Worm (Caenorhabditis elegans) whole organism, young adult: Measurements from ENCODE around the gene Y82E9BR.3.

Experiments
- B0019.2 ChIP-seq: fragments of 200-800 bp; sonication (Bioruptor generic); conservative IDR thresholded peaks from 2 replicates; pipeline ENCODE4 v1.3.6; 2022; ENCODE audit warnings: missing genetic modification reagents, missing genetic modification characterization, missing compliant biosample characterization
- B0261.1 ChIP-seq: sonication (generic microtip); optimal IDR thresholded peaks from 2 replicates; lab custom pipeline; 2016; ENCODE audit warnings: mild to moderate bottlenecking, missing genetic modification characterization, moderate library complexity, missing compliant biosample characterization
- F10E7.11 ChIP-seq: sonication (generic microtip); optimal IDR thresholded peaks from 2 replicates; lab custom pipeline; 2017; ENCODE audit warnings: mild to moderate bottlenecking, missing genetic modification characterization, moderate library complexity, missing compliant biosample characterization
- Y95B8A.8 ChIP-seq: fragments of 200-800 bp; sonication (Bioruptor generic); IDR thresholded peaks from 2 replicates; pipeline ENCODE4 v1.3.6; 2022; ENCODE audit warnings: missing genetic modification reagents, missing genetic modification characterization, missing compliant biosample characterization
- ama-1 ChIP-seq, 3 experiments: fragments of 150-350 bp in 1 of 3; sonication (generic microtip) in 2 of 3; optimal IDR thresholded peaks; 2 replicates each; lab custom pipeline; 2014 to 2018; ENCODE audit warnings: missing biosample characterization in 2 of 3, missing genetic modification characterization in 2 of 3, missing genetic modification reagents in 2 of 3
- atf-7 ChIP-seq: sonication (generic microtip); optimal IDR thresholded peaks from 2 replicates; lab custom pipeline; 2017; ENCODE audit warnings: mild to moderate bottlenecking, missing genetic modification characterization, missing compliant biosample characterization
- attf-6 ChIP-seq: fragments of 200-800 bp; sonication (Bioruptor generic); IDR thresholded peaks from 2 replicates; pipeline ENCODE4 v1.3.6; 2022; ENCODE audit warnings: missing genetic modification reagents, missing genetic modification characterization, missing compliant biosample characterization
- bed-2 ChIP-seq: fragments of 200-800 bp; sonication (Bioruptor generic); IDR thresholded peaks from 2 replicates; pipeline ENCODE4 v1.3.6; 2022; ENCODE audit warnings: missing genetic modification reagents, missing genetic modification characterization, missing compliant biosample characterization
- ceh-100 ChIP-seq: fragments of 200-800 bp; sonication (Bioruptor generic); IDR thresholded peaks from 2 replicates; pipeline ENCODE4 v1.3.6; 2022; ENCODE audit warnings: missing genetic modification reagents, missing genetic modification characterization, missing compliant biosample characterization
- ceh-58 ChIP-seq: fragments of 200-800 bp; sonication (Bioruptor generic); IDR thresholded peaks from 2 replicates; pipeline ENCODE4 v1.3.6; 2022; ENCODE audit warnings: missing genetic modification characterization, missing compliant biosample characterization
- efl-1 ChIP-seq: fragments of 150-350 bp; optimal IDR thresholded peaks from 2 replicates; lab custom pipeline; 2014; ENCODE audit warnings: missing biosample characterization, missing genetic modification reagents, missing genetic modification characterization
- hmg-20 ChIP-seq: fragments of 200-800 bp; sonication (Bioruptor generic); IDR thresholded peaks from 2 replicates; pipeline ENCODE4 v1.3.6; 2022; ENCODE audit warnings: missing genetic modification reagents, missing genetic modification characterization, missing compliant biosample characterization
- let-607 ChIP-seq, 2 experiments: fragments of 200-800 bp in 1 of 2; sonication (Bioruptor generic) in 1 of 2; sonication (generic microtip) in 1 of 2; optimal IDR thresholded peaks; 2 replicates each; lab custom pipeline; 2016 to 2018; ENCODE audit warnings: mild to moderate bottlenecking in 2 of 2, missing compliant biosample characterization in 2 of 2, missing genetic modification characterization in 2 of 2, moderate library complexity in 2 of 2, missing genotype in 1 of 2
- mcd-1 ChIP-seq: fragments of 200-800 bp; sonication (Bioruptor generic); IDR thresholded peaks from 2 replicates; pipeline ENCODE4 v1.3.6; 2022; ENCODE audit warnings: missing genetic modification reagents, missing genetic modification characterization, missing compliant biosample characterization
- nfya-1 ChIP-seq: sonication (generic microtip); optimal IDR thresholded peaks from 2 replicates; lab custom pipeline; 2017; ENCODE audit warnings: antibody characterized with exemption, missing compliant biosample characterization, missing genetic modification characterization, borderline replicate concordance; ENCODE audit not compliant: insufficient read depth
- nfyb-1 ChIP-seq: fragments of 200-800 bp; sonication (Bioruptor generic); IDR thresholded peaks from 2 replicates; pipeline ENCODE4 v1.3.6; 2022; ENCODE audit warnings: missing genetic modification reagents, missing genetic modification characterization, missing compliant biosample characterization
- nhr-80 ChIP-seq: sonication (generic microtip); optimal IDR thresholded peaks from 2 replicates; lab custom pipeline; 2016; ENCODE audit warnings: missing genetic modification characterization, missing compliant biosample characterization
- rpc-1 ChIP-seq, 2 experiments: fragments of 150-350 bp in 1 of 2; sonication (generic microtip) in 1 of 2; optimal IDR thresholded peaks; 2 replicates each; lab custom pipeline; 2014 to 2018; ENCODE audit warnings: missing biosample characterization in 1 of 2, missing genetic modification characterization in 1 of 2, missing genetic modification reagents in 1 of 2, missing genotype in 1 of 2
- sdz-38 ChIP-seq: sonication (generic microtip); optimal IDR thresholded peaks from 2 replicates; lab custom pipeline; 2016; ENCODE audit warnings: missing genotype, missing genetic modification characterization, missing compliant biosample characterization
- snpc-1.3 ChIP-seq: sonication (generic microtip); optimal IDR thresholded peaks from 2 replicates; lab custom pipeline; 2017; ENCODE audit warnings: missing genetic modification characterization, mild to moderate bottlenecking, missing compliant biosample characterization, antibody characterized with exemption, moderate library complexity, missing genotype, missing genetic modification reagents; ENCODE audit not compliant: insufficient read depth
- zfh-2 ChIP-seq: fragments of 200-800 bp; sonication (Bioruptor generic); conservative IDR thresholded peaks from 2 replicates; pipeline ENCODE4 v1.3.6; 2022; ENCODE audit warnings: missing genetic modification reagents, missing genetic modification characterization, missing compliant biosample characterization
- ztf-18 ChIP-seq: sonication (generic microtip); optimal IDR thresholded peaks from 2 replicates; lab custom pipeline; 2016; ENCODE audit warnings: missing genotype, mild to moderate bottlenecking, missing genetic modification characterization, missing compliant biosample characterization
- ztf-6 ChIP-seq: fragments of 200-800 bp; sonication (Bioruptor generic); IDR thresholded peaks from 2 replicates; pipeline ENCODE4 v1.3.6; 2022; ENCODE audit warnings: missing genetic modification reagents, missing genetic modification characterization, missing compliant biosample characterization

Y82E9BR.3 gene

ce11 chrIII:1383483-1383882 lies 35.5 kb upstream of the Y82E9BR.3 start:
- TF ChIP-seq ztf-18 (no peak), efl-1 (GFP tag; lab: Kevin White, UChicago) (no peak), Y95B8A.8 (GFP tag; lab: Robert Waterston, UW) (no peak), B0019.2 (GFP tag; lab: Robert Waterston, UW) (no peak), hmg-20 (no peak), attf-6 (GFP tag; lab: Robert Waterston, UW) (no peak)

DNA sequence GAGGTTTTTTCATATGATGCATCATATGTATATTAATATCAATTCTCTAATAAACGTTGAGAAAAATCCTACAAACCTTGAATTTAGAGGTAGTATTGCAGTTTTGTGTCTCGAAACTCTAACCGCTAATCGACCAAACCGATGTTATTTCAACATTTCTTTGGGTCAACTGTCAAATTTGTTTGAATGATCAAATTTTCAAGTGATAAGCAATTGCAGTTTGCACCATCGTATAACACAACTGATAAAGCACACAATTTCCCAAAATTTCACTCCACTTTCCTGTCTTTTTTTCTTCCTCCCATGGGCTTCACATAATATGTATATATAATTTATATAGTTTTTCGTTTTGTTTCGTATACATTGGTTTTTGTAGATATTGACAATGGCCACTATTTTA lies 34.9 kb upstream of the Y82E9BR.3 start, which contains the start of the genes fbxa-138 and Y82E9BR.5:
fbxa-138 (minus strand) TSS at position 161 of the 400 bp plus-strand sequence.
Y82E9BR.5 (plus strand) TSS at position 279 of the 400 bp plus-strand sequence.
- TF ChIP-seq rpc-1 (optimal IDR thresholded peaks at IDR 0.05; lab: Kevin White, UChicago) (no peak), rpc-1 (tag; optimal IDR thresholded peaks at IDR 0.05; lab: Kevin White, UChicago) (no peak), bed-2 (GFP tag; lab: Robert Waterston, UW) (no peak), nhr-80 (tag; lab: Kevin White, UChicago) (peak; percentile 72), ceh-100 (GFP tag; lab: Robert Waterston, UW) (no peak)

- peak; percentile 20 for TF ChIP-seq nhr-80 (tag; lab: Kevin White, UChicago)
- TF ChIP-seq zfh-2 (GFP tag; lab: Robert Waterston, UW): no peak
These were observed 34.3 kb upstream of the Y82E9BR.3 start for ce11 chrIII:1384694-1385093.

- TF ChIP-seq sdz-38 (tag; lab: Kevin White, UChicago) (no peak), nhr-80 (tag; lab: Kevin White, UChicago) (peak; percentile 48)
These were observed 30.5 kb upstream of the Y82E9BR.3 start, which contains the start of gene pals-20 for ce11 chrIII:1388274-1389058. Gene pals-20, minus strand, starts transcription at chrIII:1388324.

- TF ChIP-seq nhr-80 (tag; lab: Kevin White, UChicago): peak; percentile 78
- TF ChIP-seq ceh-58 (GFP tag; lab: Robert Waterston, UW): no peak
These were observed 29.0 kb upstream of the Y82E9BR.3 start for ce11 chrIII:1389988-1390387.

ce11 chrIII:1391752-1392151 lies 27.2 kb upstream of the Y82E9BR.3 start, which contains the start of gene pals-17:
Gene pals-17, minus strand, starts transcription at chrIII:1391852.
- TF ChIP-seq F10E7.11 (tag; lab: Kevin White, UChicago) (no peak), snpc-1.3 (tag; lab: Kevin White, UChicago) (no peak)

DNA sequence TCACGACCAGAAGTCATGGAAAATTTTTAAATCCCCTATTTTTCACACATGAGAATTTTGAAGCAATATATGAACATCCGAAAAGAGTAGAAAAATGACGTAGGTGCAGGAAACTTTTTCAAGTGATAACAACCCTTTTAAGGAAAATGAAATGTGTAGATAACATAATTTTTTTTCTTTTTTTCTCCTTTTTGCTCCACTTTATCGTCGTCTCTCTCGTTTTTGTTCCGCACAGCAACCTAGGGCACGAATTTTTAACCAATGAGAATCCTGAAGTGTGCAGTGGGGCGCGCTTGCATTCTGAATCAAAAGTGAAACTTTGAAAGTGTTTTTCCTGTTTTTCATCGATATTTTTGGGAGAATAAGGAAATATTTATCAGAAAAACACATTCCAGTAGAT lies 26.2 kb upstream of the Y82E9BR.3 start:
- peak; percentile 80 for TF ChIP-seq mcd-1 (GFP tag; lab: Robert Waterston, UW)
- no peak for TF ChIP-seq B0261.1 (tag; lab: Kevin White, UChicago)
- no peak for TF ChIP-seq Y95B8A.8 (GFP tag; lab: Robert Waterston, UW)
- peak in 1 of 2 experiments; percentile 40 for TF ChIP-seq let-607 (tag; optimal IDR thresholded peaks at IDR 0.05; lab: Kevin White, UChicago)
- no peak for TF ChIP-seq nfya-1 (tag; lab: Kevin White, UChicago)
- peak; percentile 52 for TF ChIP-seq atf-7 (tag; lab: Kevin White, UChicago)
- TF ChIP-seq nfyb-1 (GFP tag; lab: Robert Waterston, UW): peak; percentile 38; the same call in 1 of the 2 replicates
- TF ChIP-seq nhr-80 (tag; lab: Kevin White, UChicago): peak; percentile 94
- TF ChIP-seq ztf-6: no peak
- TF ChIP-seq ama-1 (optimal IDR thresholded peaks at IDR 0.05; lab: Kevin White, UChicago): no peak
- TF ChIP-seq ama-1 (GFP tag; optimal IDR thresholded peaks at IDR 0.05; lab: Kevin White, UChicago): no peak
